Worm (Caenorhabditis elegans) whole organism, young adult: Measurements from ENCODE around the gene F41H10.4.

Experiments
- B0019.2 ChIP-seq: fragments of 200-800 bp; sonication (Bioruptor generic); conservative IDR thresholded peaks from 2 replicates; pipeline ENCODE4 v1.3.6; 2022; ENCODE audit warnings: missing genetic modification reagents, missing genetic modification characterization, missing compliant biosample characterization
- B0035.1 ChIP-seq: sonication (generic microtip); optimal IDR thresholded peaks from 2 replicates; lab custom pipeline; 2016; ENCODE audit warnings: missing genetic modification characterization, mild to moderate bottlenecking, missing compliant biosample characterization, missing genotype, missing genetic modification reagents
- B0336.3 ChIP-seq: fragments of 200-800 bp; sonication (Bioruptor generic); IDR thresholded peaks from 2 replicates; pipeline ENCODE4 v1.3.6; 2022; ENCODE audit warnings: missing genetic modification characterization, missing compliant biosample characterization
- F10E7.11 ChIP-seq: sonication (generic microtip); optimal IDR thresholded peaks from 2 replicates; lab custom pipeline; 2017; ENCODE audit warnings: mild to moderate bottlenecking, missing genetic modification characterization, moderate library complexity, missing compliant biosample characterization
- F39B2.1 ChIP-seq: fragments of 200-800 bp; sonication (Bioruptor generic); IDR thresholded peaks from 2 replicates; pipeline ENCODE4 v1.3.6; 2022; ENCODE audit warnings: missing genetic modification reagents, missing genetic modification characterization, missing compliant biosample characterization
- F49E8.2 ChIP-seq: sonication (generic microtip); optimal IDR thresholded peaks from 3 replicates; lab custom pipeline; 2017; ENCODE audit warnings: missing genetic modification characterization, mild to moderate bottlenecking, missing compliant biosample characterization, antibody characterized with exemption, moderate library complexity; ENCODE audit not compliant: insufficient read depth
- F57A8.1 ChIP-seq: fragments of 200-800 bp; sonication (Bioruptor generic); optimal IDR thresholded peaks from 2 replicates; lab custom pipeline; 2018; ENCODE audit warnings: mild to moderate bottlenecking, missing genetic modification characterization, moderate library complexity, missing compliant biosample characterization
- F57C9.4 ChIP-seq: sonication (generic microtip); optimal IDR thresholded peaks from 2 replicates; lab custom pipeline; 2017; ENCODE audit warnings: mild to moderate bottlenecking, missing genetic modification characterization, missing compliant biosample characterization
- K12H6.12 ChIP-seq: fragments of 200-800 bp; sonication (Bioruptor generic); optimal IDR thresholded peaks from 2 replicates; lab custom pipeline; 2018; ENCODE audit warnings: mild to moderate bottlenecking, missing genetic modification characterization, missing compliant biosample characterization
- Y53G8AR.9 ChIP-seq: fragments of 200-800 bp; sonication (Bioruptor generic); conservative IDR thresholded peaks from 2 replicates; pipeline ENCODE4 v1.3.6; 2022; ENCODE audit warnings: missing genetic modification reagents, missing genetic modification characterization, missing compliant biosample characterization
- Y95B8A.8 ChIP-seq: fragments of 200-800 bp; sonication (Bioruptor generic); IDR thresholded peaks from 2 replicates; pipeline ENCODE4 v1.3.6; 2022; ENCODE audit warnings: missing genetic modification reagents, missing genetic modification characterization, missing compliant biosample characterization
- attf-3 ChIP-seq: fragments of 200-800 bp; sonication (Bioruptor generic); conservative IDR thresholded peaks from 2 replicates; pipeline ENCODE4 v1.3.6; 2022; ENCODE audit warnings: missing genetic modification reagents, missing genetic modification characterization, missing compliant biosample characterization
- attf-6 ChIP-seq: fragments of 200-800 bp; sonication (Bioruptor generic); IDR thresholded peaks from 2 replicates; pipeline ENCODE4 v1.3.6; 2022; ENCODE audit warnings: missing genetic modification reagents, missing genetic modification characterization, missing compliant biosample characterization
- ceh-100 ChIP-seq: fragments of 200-800 bp; sonication (Bioruptor generic); IDR thresholded peaks from 2 replicates; pipeline ENCODE4 v1.3.6; 2022; ENCODE audit warnings: missing genetic modification reagents, missing genetic modification characterization, missing compliant biosample characterization
- die-1 ChIP-seq: sonication (generic microtip); optimal IDR thresholded peaks from 2 replicates; lab custom pipeline; 2016; ENCODE audit warnings: missing genotype, mild to moderate bottlenecking, missing genetic modification characterization, missing compliant biosample characterization
- dpff-1 ChIP-seq: sonication (generic microtip); optimal IDR thresholded peaks from 2 replicates; lab custom pipeline; 2017; ENCODE audit warnings: mild to moderate bottlenecking, missing genetic modification characterization, missing compliant biosample characterization
- efl-1 ChIP-seq: fragments of 150-350 bp; optimal IDR thresholded peaks from 2 replicates; lab custom pipeline; 2014; ENCODE audit warnings: missing biosample characterization, missing genetic modification reagents, missing genetic modification characterization
- gei-17 ChIP-seq: fragments of 200-800 bp; sonication (Bioruptor generic); optimal IDR thresholded peaks from 2 replicates; lab custom pipeline; 2018; ENCODE audit warnings: mild to moderate bottlenecking, missing genetic modification characterization, missing compliant biosample characterization
- him-1 ChIP-seq: sonication (generic microtip); optimal IDR thresholded peaks from 2 replicates; lab custom pipeline; 2016; ENCODE audit warnings: missing genotype, missing genetic modification reagents, missing genetic modification characterization, missing compliant biosample characterization
- hmg-1.2 ChIP-seq: fragments of 200-800 bp; sonication (Bioruptor generic); IDR thresholded peaks from 2 replicates; pipeline ENCODE4 v1.3.6; 2022; ENCODE audit warnings: missing genetic modification reagents, missing genetic modification characterization, missing compliant biosample characterization
- hrde-1 ChIP-seq: sonication (generic microtip); optimal IDR thresholded peaks from 2 replicates; lab custom pipeline; 2016; ENCODE audit warnings: missing genetic modification characterization, mild to moderate bottlenecking, missing compliant biosample characterization, moderate library complexity, missing genotype, missing genetic modification reagents, borderline replicate concordance
- lag-1 ChIP-seq: fragments of 200-800 bp; sonication (Bioruptor generic); IDR thresholded peaks from 2 replicates; pipeline ENCODE4 v1.3.6; 2022; ENCODE audit warnings: missing genetic modification reagents, missing genetic modification characterization, missing compliant biosample characterization
- let-526 ChIP-seq: fragments of 200-800 bp; sonication (Bioruptor generic); IDR thresholded peaks from 2 replicates; pipeline ENCODE4 v1.3.6; 2022; ENCODE audit warnings: missing genetic modification reagents, missing genetic modification characterization, missing compliant biosample characterization
- lir-1 ChIP-seq: fragments of 200-800 bp; sonication (Bioruptor generic); conservative IDR thresholded peaks from 2 replicates; pipeline ENCODE4 v1.3.6; 2022; ENCODE audit warnings: missing genetic modification reagents, missing genetic modification characterization, missing compliant biosample characterization
- madf-3 ChIP-seq: fragments of 200-800 bp; sonication (Bioruptor generic); IDR thresholded peaks from 2 replicates; pipeline ENCODE4 v1.3.6; 2022; ENCODE audit warnings: missing genetic modification reagents, missing genetic modification characterization, missing compliant biosample characterization
- madf-6 ChIP-seq: fragments of 200-800 bp; sonication (Bioruptor generic); IDR thresholded peaks from 2 replicates; pipeline ENCODE4 v1.3.6; 2022; ENCODE audit warnings: missing genetic modification reagents, missing genetic modification characterization, missing compliant biosample characterization
- mes-4 ChIP-seq: sonication (generic microtip); optimal IDR thresholded peaks from 2 replicates; lab custom pipeline; 2016; ENCODE audit warnings: missing genotype, missing genetic modification characterization, missing compliant biosample characterization
- nfya-2 ChIP-seq: fragments of 200-800 bp; sonication (Bioruptor generic); IDR thresholded peaks from 2 replicates; pipeline ENCODE4 v1.3.6; 2022; ENCODE audit warnings: missing genetic modification reagents, missing genetic modification characterization, missing compliant biosample characterization
- nhr-120 ChIP-seq: fragments of 200-800 bp; sonication (Bioruptor generic); IDR thresholded peaks from 2 replicates; pipeline ENCODE4 v1.3.6; 2022; ENCODE audit warnings: missing genetic modification characterization, missing compliant biosample characterization
- nhr-179 ChIP-seq: sonication (generic microtip); optimal IDR thresholded peaks from 2 replicates; lab custom pipeline; 2016; ENCODE audit warnings: mild to moderate bottlenecking, missing genetic modification characterization, missing compliant biosample characterization
- nhr-80 ChIP-seq: sonication (generic microtip); optimal IDR thresholded peaks from 2 replicates; lab custom pipeline; 2016; ENCODE audit warnings: missing genetic modification characterization, missing compliant biosample characterization
- nhr-90 ChIP-seq: sonication (generic microtip); optimal IDR thresholded peaks from 2 replicates; lab custom pipeline; 2016; ENCODE audit warnings: missing genotype, mild to moderate bottlenecking, missing genetic modification characterization, missing compliant biosample characterization
- rcor-1 ChIP-seq: fragments of 200-800 bp; sonication (Bioruptor generic); IDR thresholded peaks from 2 replicates; pipeline ENCODE4 v1.3.6; 2022; ENCODE audit warnings: missing genetic modification reagents, missing genetic modification characterization, missing compliant biosample characterization
- repo-1 ChIP-seq: sonication (generic microtip); optimal IDR thresholded peaks from 2 replicates; lab custom pipeline; 2017; ENCODE audit warnings: mild to moderate bottlenecking, missing genetic modification characterization, missing compliant biosample characterization
- sea-2 ChIP-seq: fragments of 200-800 bp; sonication (Bioruptor generic); IDR thresholded peaks from 2 replicates; pipeline ENCODE4 v1.3.6; 2022; ENCODE audit warnings: missing genetic modification characterization, missing compliant biosample characterization
- snpc-1.3 ChIP-seq: sonication (generic microtip); optimal IDR thresholded peaks from 2 replicates; lab custom pipeline; 2017; ENCODE audit warnings: missing genetic modification characterization, mild to moderate bottlenecking, missing compliant biosample characterization, antibody characterized with exemption, moderate library complexity, missing genotype, missing genetic modification reagents; ENCODE audit not compliant: insufficient read depth
- snpc-4 ChIP-seq, 5 experiments: fragments of 150-350 bp in 1 of 5; sonication (generic microtip) in 4 of 5; optimal IDR thresholded peaks; 2 replicates each; lab custom pipeline; 2014 to 2018; ENCODE audit warnings: missing genetic modification characterization in 5 of 5, missing biosample characterization in 3 of 5, antibody characterized with exemption in 2 of 5, mild to moderate bottlenecking in 2 of 5, missing compliant biosample characterization in 2 of 5, missing genotype in 2 of 5, moderate library complexity in 2 of 5, missing genetic modification reagents in 1 of 5
- somi-1 ChIP-seq: fragments of 200-800 bp; sonication (Bioruptor generic); optimal IDR thresholded peaks from 2 replicates; lab custom pipeline; 2018; ENCODE audit warnings: mild to moderate bottlenecking, missing genetic modification characterization, missing compliant biosample characterization
- sptf-2 ChIP-seq: fragments of 200-800 bp; sonication (Bioruptor generic); optimal IDR thresholded peaks from 2 replicates; lab custom pipeline; 2018; ENCODE audit warnings: mild to moderate bottlenecking, missing genetic modification characterization, missing compliant biosample characterization
- tbx-9 ChIP-seq: sonication (generic microtip); optimal IDR thresholded peaks from 2 replicates; lab custom pipeline; 2016; ENCODE audit warnings: borderline replicate concordance, missing genetic modification characterization, inconsistent platforms, missing compliant biosample characterization
- tlf-1 ChIP-seq: fragments of 200-800 bp; sonication (Bioruptor generic); optimal IDR thresholded peaks from 2 replicates; lab custom pipeline; 2018; ENCODE audit warnings: mild to moderate bottlenecking, missing genetic modification characterization, missing compliant biosample characterization
- unc-62 ChIP-seq: fragments of 150-350 bp; optimal IDR thresholded peaks from 2 replicates; lab custom pipeline; 2014; ENCODE audit warnings: missing biosample characterization, missing genetic modification reagents, missing genetic modification characterization
- zfh-2 ChIP-seq: fragments of 200-800 bp; sonication (Bioruptor generic); conservative IDR thresholded peaks from 2 replicates; pipeline ENCODE4 v1.3.6; 2022; ENCODE audit warnings: missing genetic modification reagents, missing genetic modification characterization, missing compliant biosample characterization
- ztf-18 ChIP-seq: sonication (generic microtip); optimal IDR thresholded peaks from 2 replicates; lab custom pipeline; 2016; ENCODE audit warnings: missing genotype, mild to moderate bottlenecking, missing genetic modification characterization, missing compliant biosample characterization
- ztf-28 ChIP-seq: fragments of 200-800 bp; sonication (Bioruptor generic); IDR thresholded peaks from 2 replicates; pipeline ENCODE4 v1.3.6; 2022; ENCODE audit warnings: missing genetic modification reagents, missing genetic modification characterization, missing compliant biosample characterization
- ztf-6 ChIP-seq: fragments of 200-800 bp; sonication (Bioruptor generic); IDR thresholded peaks from 2 replicates; pipeline ENCODE4 v1.3.6; 2022; ENCODE audit warnings: missing genetic modification reagents, missing genetic modification characterization, missing compliant biosample characterization

Gene F41H10.4

ce11 chrIV:5333484-5333883 lies 30.9 kb upstream of the F41H10.4 start:
- TF ChIP-seq efl-1 (GFP tag; lab: Kevin White, UChicago) (no peak), somi-1 (GFP tag; lab: Kevin White, UChicago) (peak; percentile 4)

- TF ChIP-seq B0336.3 (GFP tag; lab: Robert Waterston, UW) (no peak), dpff-1 (tag; lab: Kevin White, UChicago) (no peak), repo-1 (tag; lab: Kevin White, UChicago) (peak; percentile 35), zfh-2 (no peak), lir-1 (GFP tag; lab: Robert Waterston, UW) (no peak), K12H6.12 (no peak), nhr-179 (tag; lab: Kevin White, UChicago) (no peak), hrde-1 (tag; lab: Kevin White, UChicago) (no peak), gei-17 (GFP tag; lab: Kevin White, UChicago) (no peak), mes-4 (no peak), ztf-28 (GFP tag; lab: Robert Waterston, UW) (no peak), nfya-2 (GFP tag; lab: Robert Waterston, UW) (no peak), Y95B8A.8 (GFP tag; lab: Robert Waterston, UW) (no peak), snpc-4 (GFP tag; optimal IDR thresholded peaks at IDR 0.05; lab: Kevin White, UChicago) (peak; percentile 77), snpc-4 (tag; optimal IDR thresholded peaks at IDR 0.05; lab: Kevin White, UChicago) (peak; percentile 46 to 93 (median 92)), sptf-2 (no peak), die-1 (tag; lab: Kevin White, UChicago) (peak; percentile 60), tbx-9 (no peak), B0035.1 (tag; lab: Kevin White, UChicago) (no peak), attf-3 (GFP tag; lab: Robert Waterston, UW) (0 out of 2 replicates have a peak, but pooled peaks have one; percentile 33), rcor-1 (GFP tag; lab: Robert Waterston, UW) (peak; percentile 77), Y53G8AR.9 (GFP tag; lab: Robert Waterston, UW) (no peak), unc-62 (no peak), him-1 (tag; lab: Kevin White, UChicago) (peak; percentile 53), ztf-18 (tag; lab: Kevin White, UChicago) (peak; percentile 55), let-526 (peak; percentile 81; the same call in 1 of the 2 replicates), nhr-90 (tag; lab: Kevin White, UChicago) (no peak), nhr-120 (GFP tag; lab: Robert Waterston, UW) (no peak), F10E7.11 (tag; lab: Kevin White, UChicago) (no peak), lag-1 (no peak), madf-6 (GFP tag; lab: Robert Waterston, UW) (no peak), tlf-1 (peak; percentile 1), madf-3 (no peak), snpc-1.3 (tag; lab: Kevin White, UChicago) (peak; percentile 77), F49E8.2 (no peak), ztf-6 (GFP tag; lab: Robert Waterston, UW) (no peak), B0019.2 (GFP tag; lab: Robert Waterston, UW) (no peak), ceh-100 (no peak; the same call in 1 of the 2 replicates), attf-6 (GFP tag; lab: Robert Waterston, UW) (peak; percentile 75), F57A8.1 (GFP tag; lab: Kevin White, UChicago) (no peak), somi-1 (GFP tag; lab: Kevin White, UChicago) (no peak), hmg-1.2 (GFP tag; lab: Robert Waterston, UW) (peak; percentile 60), F39B2.1 (GFP tag; lab: Robert Waterston, UW) (no peak), sea-2 (GFP tag; lab: Robert Waterston, UW) (no peak), F57C9.4 (tag; lab: Kevin White, UChicago) (no peak), nhr-80 (tag; lab: Kevin White, UChicago) (peak; percentile 24)
Measured at ce11 chrIV:5334518-5334917, 29.8 kb upstream of the F41H10.4 start.
